Worm (Caenorhabditis elegans): ENCODE results near the gene C24H11.5.

The C24H11.5 gene

DNA sequence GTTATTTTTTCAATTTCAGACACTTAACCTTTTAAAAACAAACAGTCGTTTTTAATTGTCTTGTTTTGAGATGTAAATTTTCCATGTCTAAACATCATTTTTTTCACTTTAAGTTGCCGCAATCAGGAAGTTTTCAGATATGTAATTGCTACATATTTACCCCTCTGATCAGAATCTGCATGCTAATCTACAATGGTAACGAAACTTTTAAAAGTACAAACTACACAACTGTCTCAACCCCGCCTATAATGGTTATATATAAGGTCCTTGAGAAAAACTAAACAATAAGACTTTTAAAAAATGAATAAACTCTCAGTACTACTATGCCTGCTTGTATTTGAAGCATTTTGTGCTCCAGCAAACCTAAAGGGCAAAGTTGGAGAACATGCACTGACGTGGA lies 28.8 kb downstream of the C24H11.5 start, which contains the start of gene C18D11.9:
TSS of gene C18D11.9 (plus strand) at position 301 of the 400 bp plus-strand sequence.
- TF ChIP-seq sma-3 (GFP tag; optimal IDR thresholded peaks at IDR 0.05): no peak
- TF ChIP-seq nhr-129 (tag; optimal IDR thresholded peaks at IDR 0.05): no peak
- TF ChIP-seq blmp-1 (tag; optimal IDR thresholded peaks at IDR 0.05; ENCODE audit: insufficient read depth): no peak
- no peak for TF ChIP-seq C34F6.9 (tag; optimal IDR thresholded peaks at IDR 0.05)
- TF ChIP-seq skn-1 (tag; optimal IDR thresholded peaks at IDR 0.05): no peak
- no peak for TF ChIP-seq nhr-77 (tag; optimal IDR thresholded peaks at IDR 0.05)
- TF ChIP-seq elt-3 (tag; optimal IDR thresholded peaks at IDR 0.05): no peak
- no peak for TF ChIP-seq nhr-21 (tag; optimal IDR thresholded peaks at IDR 0.05)
- no peak for TF ChIP-seq ceh-82 (tag; optimal IDR thresholded peaks at IDR 0.05)
- TF ChIP-seq lin-11 (tag; optimal IDR thresholded peaks at IDR 0.05): no peak
- no peak for TF ChIP-seq ztf-11 (tag; optimal IDR thresholded peaks at IDR 0.05)
- TF ChIP-seq peb-1 (tag; optimal IDR thresholded peaks at IDR 0.05): no peak
- TF ChIP-seq nhr-23 (tag; optimal IDR thresholded peaks at IDR 0.05): no peak
- no peak for TF ChIP-seq crh-2 (tag; optimal IDR thresholded peaks at IDR 0.05)
- no peak for TF ChIP-seq unc-39 (tag; optimal IDR thresholded peaks at IDR 0.05)
- no peak for TF ChIP-seq ZK546.5 (tag; optimal IDR thresholded peaks at IDR 0.05)

DNA sequence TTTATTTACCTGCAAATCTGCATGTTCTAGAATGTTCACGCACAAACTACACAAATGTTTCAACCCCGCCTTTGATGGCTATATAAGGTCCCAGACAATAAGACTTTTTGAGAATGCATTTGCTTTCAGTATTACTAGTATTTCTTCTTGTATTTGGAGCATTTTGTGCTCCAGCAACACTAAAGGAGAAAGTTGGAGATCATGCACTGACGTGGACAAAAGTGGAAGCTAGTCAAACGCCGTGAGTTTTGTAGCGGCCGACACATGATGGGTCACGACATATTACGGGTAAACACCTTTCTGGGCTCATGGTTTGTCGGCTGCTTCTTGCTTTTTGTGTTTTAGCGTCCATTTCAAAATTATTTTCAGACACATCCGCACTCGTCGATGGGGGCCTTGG lies 30.4 kb downstream of the C24H11.5 start, which contains the start of gene C18D11.6:
TSS of gene C18D11.6 (plus strand) at position 110 of the 400 bp plus-strand sequence.
- TF ChIP-seq crh-2 (tag; optimal IDR thresholded peaks at IDR 0.05): no peak
- no peak for TF ChIP-seq alr-1 (tag; optimal IDR thresholded peaks at IDR 0.05)
- TF ChIP-seq blmp-1 (tag; optimal IDR thresholded peaks at IDR 0.05; ENCODE audit: insufficient read depth): no peak
- no peak for TF ChIP-seq mbf-1 (tag; optimal IDR thresholded peaks at IDR 0.05)
- no peak for TF ChIP-seq fos-1 (tag; optimal IDR thresholded peaks at IDR 0.05)
- TF ChIP-seq sma-9 (GFP tag; optimal IDR thresholded peaks at IDR 0.05): no peak
- no peak for TF ChIP-seq sma-9 (tag; optimal IDR thresholded peaks at IDR 0.05)
- no peak for TF ChIP-seq ztf-4 (tag; optimal IDR thresholded peaks at IDR 0.05)
- TF ChIP-seq gmeb-1 (tag; optimal IDR thresholded peaks at IDR 0.05): no peak
- TF ChIP-seq mab-5 (tag; optimal IDR thresholded peaks at IDR 0.05): no peak
- no peak for TF ChIP-seq zag-1 (tag; optimal IDR thresholded peaks at IDR 0.05)
- no peak for TF ChIP-seq aly-2 (tag; optimal IDR thresholded peaks at IDR 0.05)
- no peak for TF ChIP-seq R02D3.7 (tag; optimal IDR thresholded peaks at IDR 0.05)
- TF ChIP-seq ceh-82 (tag; optimal IDR thresholded peaks at IDR 0.05): no peak
- TF ChIP-seq mdl-1 (tag; optimal IDR thresholded peaks at IDR 0.05): no peak
- no peak for TF ChIP-seq unc-55 (GFP tag; optimal IDR thresholded peaks at IDR 0.05)
- TF ChIP-seq lin-13 (GFP tag; optimal IDR thresholded peaks at IDR 0.05): no peak
- TF ChIP-seq nhr-77 (tag; optimal IDR thresholded peaks at IDR 0.05): no peak
- no peak for TF ChIP-seq dmd-4 (tag; optimal IDR thresholded peaks at IDR 0.05)
- TF ChIP-seq nhr-11 (tag; optimal IDR thresholded peaks at IDR 0.05): no peak
- no peak for TF ChIP-seq nhr-23 (tag; optimal IDR thresholded peaks at IDR 0.05)

DNA sequence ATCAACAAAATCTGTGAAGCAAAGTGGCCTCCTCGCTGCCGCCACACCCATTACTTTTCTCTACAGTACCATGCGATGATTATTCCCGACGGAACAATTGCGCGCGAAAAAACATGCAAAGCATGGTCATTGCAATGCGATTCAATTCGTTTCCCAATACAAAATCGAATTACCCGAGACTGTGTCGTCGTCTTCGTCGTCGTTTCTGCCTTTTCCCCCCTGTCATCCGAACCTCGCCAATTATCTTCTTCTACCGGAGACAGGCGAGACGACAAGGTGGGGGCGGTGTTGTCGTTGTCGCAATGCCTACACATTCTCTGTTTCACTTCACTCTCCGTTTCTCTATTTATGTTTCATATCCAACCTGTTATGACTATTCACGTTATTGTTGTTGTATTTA lies 31.8 kb downstream of the C24H11.5 start:
- TF ChIP-seq nhr-129 (tag; optimal IDR thresholded peaks at IDR 0.05): peak; percentile 40
- peak; percentile 56 for TF ChIP-seq nhr-25 (tag; optimal IDR thresholded peaks at IDR 0.05)
- TF ChIP-seq sma-3 (GFP tag; optimal IDR thresholded peaks at IDR 0.05): peak; percentile 39
- TF ChIP-seq nhr-21 (tag; optimal IDR thresholded peaks at IDR 0.05): peak; percentile 42
- TF ChIP-seq lsy-2 (tag; optimal IDR thresholded peaks at IDR 0.05): peak in 1 of 2 experiments; percentile 32
- peak; percentile 5 for TF ChIP-seq sma-9 (GFP tag; optimal IDR thresholded peaks at IDR 0.05)
- no peak for TF ChIP-seq sma-9 (tag; optimal IDR thresholded peaks at IDR 0.05)
- TF ChIP-seq fos-1 (tag; optimal IDR thresholded peaks at IDR 0.05): peak; percentile 6
- TF ChIP-seq R02D3.7 (tag; optimal IDR thresholded peaks at IDR 0.05): no peak
- TF ChIP-seq lin-13 (GFP tag; optimal IDR thresholded peaks at IDR 0.05): no peak

DNA sequence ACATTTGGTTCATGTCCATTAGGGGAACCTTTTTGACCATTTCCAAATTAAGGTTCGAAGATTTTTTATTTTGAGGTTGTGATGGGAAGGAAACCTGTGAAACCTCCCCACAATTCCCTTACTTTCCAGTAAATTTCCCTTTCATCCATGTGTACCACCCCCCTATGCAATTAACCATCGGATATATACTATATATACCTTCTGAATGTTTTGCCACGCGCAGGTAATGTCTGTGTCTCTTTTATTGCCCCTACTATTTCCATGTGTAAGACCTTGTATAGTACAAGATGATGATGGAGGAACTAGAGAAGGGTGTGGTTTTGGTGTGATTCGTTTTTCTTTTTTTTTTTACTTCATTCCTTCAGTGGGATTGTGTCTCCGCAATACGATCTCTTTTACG lies 34.6 kb downstream of the C24H11.5 start:
- TF ChIP-seq ceh-16 (tag; optimal IDR thresholded peaks at IDR 0.05) (no peak), lin-39 (tag; optimal IDR thresholded peaks at IDR 0.05) (no peak), elt-3 (tag; optimal IDR thresholded peaks at IDR 0.05) (no peak), alr-1 (tag; optimal IDR thresholded peaks at IDR 0.05) (no peak), Y55F3AM.14 (GFP tag; optimal IDR thresholded peaks at IDR 0.05) (no peak), mab-5 (tag; optimal IDR thresholded peaks at IDR 0.05) (no peak), blmp-1 (tag; optimal IDR thresholded peaks at IDR 0.05; ENCODE audit: insufficient read depth) (peak; percentile 61), lsy-2 (tag; optimal IDR thresholded peaks at IDR 0.05) (no peak), F13H6.1 (tag; optimal IDR thresholded peaks at IDR 0.05) (no peak), gmeb-1 (tag; optimal IDR thresholded peaks at IDR 0.05) (no peak), sma-9 (GFP tag; optimal IDR thresholded peaks at IDR 0.05) (peak; percentile 45), sma-9 (tag; optimal IDR thresholded peaks at IDR 0.05) (no peak), dmd-4 (tag; optimal IDR thresholded peaks at IDR 0.05) (no peak), sma-3 (GFP tag; optimal IDR thresholded peaks at IDR 0.05) (peak; percentile 37), nhr-237 (tag; optimal IDR thresholded peaks at IDR 0.05) (no peak), crh-2 (tag; optimal IDR thresholded peaks at IDR 0.05) (no peak), nhr-6 (tag; optimal IDR thresholded peaks at IDR 0.05) (peak; percentile 22), sem-4 (tag; optimal IDR thresholded peaks at IDR 0.05) (peak; percentile 64), nhr-25 (tag; optimal IDR thresholded peaks at IDR 0.05) (peak; percentile 39), lin-13 (GFP tag; optimal IDR thresholded peaks at IDR 0.05) (no peak), elt-1 (tag; optimal IDR thresholded peaks at IDR 0.05) (no peak), ZK546.5 (tag; optimal IDR thresholded peaks at IDR 0.05) (no peak), R02D3.7 (tag; optimal IDR thresholded peaks at IDR 0.05) (no peak), nhr-129 (tag; optimal IDR thresholded peaks at IDR 0.05) (no peak), nhr-12 (tag; optimal IDR thresholded peaks at IDR 0.05) (no peak)
